Fruit fly (Drosophila melanogaster) whole organism, embryonic: Measurements from ENCODE around the gene Cpr67Fa1.

Source experiments
- B-H2 ChIP-seq: fragments of 200-800 bp; sonication (Bioruptor generic); optimal IDR thresholded peaks from 2 replicates; lab custom pipeline; 2018; ENCODE audit warnings: missing biosample characterization, mild to moderate bottlenecking, missing genetic modification characterization
- CG10462 ChIP-seq: fragments of 200-800 bp; sonication (Bioruptor generic); optimal IDR thresholded peaks from 2 replicates; lab custom pipeline; 2016; ENCODE audit warnings: missing biosample characterization, missing genetic modification characterization
- CG11504 ChIP-seq: fragments of 200-800 bp; sonication (Bioruptor generic); optimal IDR thresholded peaks from 3 replicates; lab custom pipeline; 2019; ENCODE audit warnings: missing biosample characterization, mild to moderate bottlenecking, missing genetic modification characterization, moderate library complexity
- CG11695 ChIP-seq: fragments of 200-800 bp; sonication (Bioruptor generic); IDR thresholded peaks from 3 replicates; pipeline ENCODE4 v1.3.6; 2022; ENCODE audit warnings: missing biosample characterization, missing genetic modification characterization
- CG12659 ChIP-seq: fragments of 200-800 bp; sonication (Bioruptor generic); optimal IDR thresholded peaks from 3 replicates; lab custom pipeline; 2017; ENCODE audit warnings: mild to moderate bottlenecking, missing biosample characterization, missing genetic modification reagents, missing genetic modification characterization
- CG13123 ChIP-seq: fragments of 200-800 bp; sonication (Bioruptor generic); optimal IDR thresholded peaks from 2 replicates; lab custom pipeline; 2016; ENCODE audit warnings: missing biosample characterization, missing genetic modification characterization
- CG15514 ChIP-seq: fragments of 200-800 bp; sonication (Bioruptor generic); optimal IDR thresholded peaks from 3 replicates; lab custom pipeline; 2017; ENCODE audit warnings: missing biosample characterization, missing genetic modification characterization, mild to moderate bottlenecking, moderate library complexity, missing genetic modification reagents
- CG16779 ChIP-seq: fragments of 200-800 bp; sonication (Bioruptor generic); IDR thresholded peaks from 2 replicates; pipeline ENCODE4 v1.3.6; 2022; ENCODE audit warnings: missing biosample characterization, missing genetic modification characterization
- CG17361 ChIP-seq: fragments of 200-800 bp; sonication (Bioruptor generic); IDR thresholded peaks from 3 replicates; pipeline ENCODE4 v1.3.6; 2022; ENCODE audit warnings: missing biosample characterization, missing genetic modification characterization
- CG2116 ChIP-seq: fragments of 200-800 bp; sonication (Bioruptor generic); optimal IDR thresholded peaks from 3 replicates; lab custom pipeline; 2018; ENCODE audit warnings: missing biosample characterization, mild to moderate bottlenecking, missing genetic modification characterization
- CG2678 ChIP-seq: fragments of 200-800 bp; sonication (Bioruptor generic); optimal IDR thresholded peaks from 3 replicates; lab custom pipeline; 2019; ENCODE audit warnings: missing biosample characterization, mild to moderate bottlenecking, missing genetic modification characterization, moderate library complexity
- CG30403 ChIP-seq: fragments of 200-800 bp; sonication (Bioruptor generic); optimal IDR thresholded peaks from 3 replicates; lab custom pipeline; 2016; ENCODE audit warnings: missing biosample characterization, missing genetic modification characterization
- CG3847 ChIP-seq: fragments of 200-800 bp; sonication (Bioruptor generic); IDR thresholded peaks from 2 replicates; pipeline ENCODE4 v1.3.6; 2022; ENCODE audit warnings: missing biosample characterization, missing genetic modification characterization
- CG7839 ChIP-seq: fragments of 200-800 bp; sonication (Bioruptor generic); optimal IDR thresholded peaks from 3 replicates; lab custom pipeline; 2018; ENCODE audit warnings: missing biosample characterization, mild to moderate bottlenecking, missing genetic modification characterization, moderate library complexity
- CG8281 ChIP-seq: fragments of 200-800 bp; sonication (Bioruptor generic); optimal IDR thresholded peaks from 2 replicates; lab custom pipeline; 2018; ENCODE audit warnings: missing biosample characterization, mild to moderate bottlenecking, missing genetic modification characterization, moderate library complexity
- CG8290 ChIP-seq, 3 experiments: fragments of 200-800 bp; sonication (Bioruptor generic); optimal IDR thresholded peaks; 2 replicates each; lab custom pipeline; 2016 to 2019; ENCODE audit warnings: missing biosample characterization in 3 of 3, missing genetic modification characterization in 3 of 3, mild to moderate bottlenecking in 2 of 3, moderate library complexity in 1 of 3
- CG8359 ChIP-seq: fragments of 200-800 bp; sonication (Bioruptor generic); optimal IDR thresholded peaks from 2 replicates; lab custom pipeline; 2017; ENCODE audit warnings: missing biosample characterization, mild to moderate bottlenecking, missing genetic modification characterization, borderline replicate concordance
- CG9437 ChIP-seq: fragments of 200-800 bp; sonication (Bioruptor generic); optimal IDR thresholded peaks from 2 replicates; lab custom pipeline; 2018; ENCODE audit warnings: missing biosample characterization, mild to moderate bottlenecking, missing genetic modification characterization
- CoRest ChIP-seq: fragments of 200-800 bp; sonication (Bioruptor generic); optimal IDR thresholded peaks from 3 replicates; lab custom pipeline; 2018; ENCODE audit warnings: missing biosample characterization, mild to moderate bottlenecking, missing genetic modification characterization, moderate library complexity
- Med ChIP-seq: fragments of 200-800 bp; sonication (Bioruptor generic); peaks from one replicate; lab custom pipeline; 2016; ENCODE audit warnings: missing biosample characterization, missing genetic modification characterization, mild to moderate bottlenecking, inconsistent platforms, moderate library complexity
- Mrtf ChIP-seq: fragments of 200-800 bp; sonication (Bioruptor generic); IDR thresholded peaks from 3 replicates; pipeline ENCODE4 v1.3.6; 2022; ENCODE audit warnings: missing biosample characterization, missing genetic modification characterization
- Nf-YA ChIP-seq: fragments of 200-800 bp; sonication (Bioruptor generic); IDR thresholded peaks from 2 replicates; pipeline ENCODE4 v1.3.6; 2022; ENCODE audit warnings: missing biosample characterization, missing genetic modification characterization
- Nf-YC ChIP-seq: fragments of 200-800 bp; optimal IDR thresholded peaks from 3 replicates; lab custom pipeline; 2019; ENCODE audit warnings: missing biosample characterization, mild to moderate bottlenecking, missing genetic modification characterization, moderate library complexity
- Oli ChIP-seq: fragments of 200-800 bp; sonication (Bioruptor generic); optimal IDR thresholded peaks from 2 replicates; lab custom pipeline; 2018; ENCODE audit warnings: missing biosample characterization, mild to moderate bottlenecking, missing genetic modification characterization, moderate library complexity
- Opbp ChIP-seq: fragments of 200-800 bp; sonication (Bioruptor generic); IDR thresholded peaks from 3 replicates; pipeline ENCODE4 v1.3.6; 2022; ENCODE audit warnings: missing biosample characterization, missing genetic modification characterization; ENCODE audit not compliant: partially characterized antibody
- Pdp1 ChIP-seq, 2 experiments: fragments of 200-800 bp; sonication (Bioruptor generic); optimal IDR thresholded peaks; 3 replicates each; lab custom pipeline; 2016; ENCODE audit warnings: missing biosample characterization in 2 of 2, missing genetic modification characterization in 2 of 2, mild to moderate bottlenecking in 1 of 2, moderate library complexity in 1 of 2
- Scr ChIP-seq: fragments of 200-800 bp; sonication (Bioruptor generic); IDR thresholded peaks from 2 replicates; pipeline ENCODE4 v1.3.6; 2022; ENCODE audit warnings: missing biosample characterization, missing genetic modification characterization; ENCODE audit not compliant: partially characterized antibody
- Sox100B ChIP-seq: fragments of 200-800 bp; sonication (Bioruptor generic); optimal IDR thresholded peaks from 3 replicates; lab custom pipeline; 2018; ENCODE audit warnings: missing biosample characterization, mild to moderate bottlenecking, missing genetic modification characterization
- Ssrp ChIP-seq: fragments of 200-800 bp; sonication (Bioruptor generic); optimal IDR thresholded peaks from 2 replicates; lab custom pipeline; 2018; ENCODE audit warnings: missing biosample characterization, mild to moderate bottlenecking, missing genetic modification characterization, moderate library complexity
- az2 ChIP-seq: fragments of 200-800 bp; sonication (Bioruptor generic); optimal IDR thresholded peaks from 3 replicates; lab custom pipeline; 2016; ENCODE audit warnings: missing biosample characterization, missing genetic modification characterization
- br ChIP-seq: fragments of >200 bp; optimal IDR thresholded peaks from 2 replicates; lab custom pipeline; 2017
- caup ChIP-seq: fragments of 200-800 bp; sonication (Bioruptor generic); optimal IDR thresholded peaks from 3 replicates; lab custom pipeline; 2017; ENCODE audit warnings: missing biosample characterization, mild to moderate bottlenecking, missing genetic modification characterization, moderate library complexity; ENCODE audit not compliant: severe bottlenecking
- cg ChIP-seq: fragments of 200-800 bp; sonication (Bioruptor generic); optimal IDR thresholded peaks from 3 replicates; lab custom pipeline; 2019; ENCODE audit warnings: missing biosample characterization, mild to moderate bottlenecking, missing genetic modification characterization, moderate library complexity
- chinmo ChIP-seq: fragments of 200-800 bp; sonication (Bioruptor generic); IDR thresholded peaks from 4 replicates; pipeline ENCODE4 v1.3.6; 2022; ENCODE audit warnings: missing biosample characterization, missing genetic modification characterization; ENCODE audit not compliant: partially characterized antibody
- ems ChIP-seq: fragments of 200-800 bp; sonication (Bioruptor generic); optimal IDR thresholded peaks from 3 replicates; lab custom pipeline; 2016; ENCODE audit warnings: missing biosample characterization, missing genetic modification characterization
- gem ChIP-seq: fragments of 200-800 bp; sonication (Bioruptor generic); optimal IDR thresholded peaks from 2 replicates; lab custom pipeline; 2019; ENCODE audit warnings: missing biosample characterization, mild to moderate bottlenecking, missing genetic modification characterization, moderate library complexity
- hkb ChIP-seq, 2 experiments: fragments of 200-800 bp in 1 of 2; fragments of >200 bp in 1 of 2; sonication (Bioruptor generic) in 1 of 2; IDR thresholded peaks in 1 of 2; optimal IDR thresholded peaks in 1 of 2; 2 replicates each; pipeline versions ENCODE4 v1.3.6 to Lab custom; 2017 to 2022; ENCODE audit warnings: missing biosample characterization in 1 of 2, missing genetic modification characterization in 1 of 2
- lmd ChIP-seq: fragments of 200-800 bp; sonication (Bioruptor generic); IDR thresholded peaks from 2 replicates; pipeline ENCODE4 v1.3.6; 2022; ENCODE audit warnings: missing biosample characterization, missing genetic modification characterization
- nau ChIP-seq: fragments of 200-800 bp; sonication (Bioruptor generic); optimal IDR thresholded peaks from 3 replicates; lab custom pipeline; 2017; ENCODE audit warnings: missing biosample characterization, mild to moderate bottlenecking, missing genetic modification characterization, missing genetic modification reagents
- pros ChIP-seq: fragments of 200-800 bp; sonication (Bioruptor generic); optimal IDR thresholded peaks from 3 replicates; lab custom pipeline; 2019; ENCODE audit warnings: missing biosample characterization, mild to moderate bottlenecking, missing genetic modification characterization, moderate library complexity
- rib ChIP-seq: fragments of 200-800 bp; sonication (Bioruptor generic); IDR thresholded peaks from 2 replicates; pipeline ENCODE4 v1.3.6; 2022; ENCODE audit warnings: missing biosample characterization, missing genetic modification characterization
- so ChIP-seq: fragments of 200-800 bp; sonication (Bioruptor generic); IDR thresholded peaks from 3 replicates; pipeline ENCODE4 v1.3.6; 2022; ENCODE audit warnings: missing biosample characterization, missing genetic modification characterization
- stwl ChIP-seq: fragments of 200-800 bp; sonication (Bioruptor generic); optimal IDR thresholded peaks from 3 replicates; lab custom pipeline; 2018; ENCODE audit warnings: missing biosample characterization, mild to moderate bottlenecking, missing genetic modification characterization, moderate library complexity
- tin ChIP-seq: fragments of 200-800 bp; sonication (Bioruptor generic); optimal IDR thresholded peaks from 3 replicates; lab custom pipeline; 2016; ENCODE audit warnings: missing biosample characterization, missing genetic modification characterization
- tll ChIP-seq, 2 experiments: fragments of 200-800 bp in 1 of 2; fragments of >200 bp in 1 of 2; sonication (Bioruptor generic) in 1 of 2; optimal IDR thresholded peaks; 2 replicates each; lab custom pipeline; 2017 to 2019; ENCODE audit warnings: missing biosample characterization in 2 of 2, missing genetic modification characterization in 2 of 2, mild to moderate bottlenecking in 1 of 2, moderate library complexity in 1 of 2
- z ChIP-seq: fragments of 200-800 bp; sonication (Bioruptor generic); IDR thresholded peaks from 3 replicates; pipeline ENCODE4 v1.3.6; 2022; ENCODE audit warnings: missing biosample characterization, missing genetic modification characterization
- zf30C ChIP-seq: fragments of 200-800 bp; sonication (Bioruptor generic); optimal IDR thresholded peaks from 3 replicates; lab custom pipeline; 2018; ENCODE audit warnings: missing biosample characterization, mild to moderate bottlenecking, missing genetic modification characterization

The Cpr67Fa1 gene

DNA sequence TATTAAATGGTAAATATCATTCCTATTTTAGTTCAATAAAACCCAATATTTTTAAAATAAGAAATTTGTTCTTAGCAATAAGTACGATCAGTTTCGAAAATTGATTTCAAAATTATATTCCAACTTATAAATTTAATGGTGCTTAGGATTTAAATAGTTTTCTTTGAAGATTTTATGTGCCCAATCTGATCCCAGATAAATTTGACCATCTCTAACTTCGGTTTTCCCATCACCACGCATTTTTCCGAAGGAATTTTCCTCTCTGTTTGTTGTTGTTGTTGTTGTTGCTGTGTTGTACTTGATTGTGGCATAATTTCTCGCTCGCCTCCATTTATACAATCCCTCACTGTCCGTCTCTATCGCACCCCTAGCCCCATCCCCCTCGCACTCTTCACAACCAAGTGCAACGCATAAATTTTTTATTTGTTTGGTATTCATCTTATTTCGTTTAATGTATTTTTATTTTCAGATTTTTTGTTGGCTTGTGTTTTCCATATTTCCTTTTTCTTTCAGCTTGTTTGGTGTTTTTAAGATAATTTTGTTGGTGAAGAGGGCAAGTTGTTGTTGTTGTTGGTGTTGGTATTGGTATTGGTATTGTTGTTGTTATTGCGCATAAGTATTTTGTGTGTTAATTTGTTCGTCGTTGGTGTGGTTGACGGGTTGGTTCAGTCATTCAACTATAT lies 40.0 kb upstream of the Cpr67Fa1 start (continued):
- TF ChIP-seq br (lab: Kevin White, UChicago) = no peak
- TF ChIP-seq CG8359 (GFP tag; lab: Kevin White, UChicago) = no peak
- TF ChIP-seq chinmo (GFP tag; lab: Robert Waterston, UW) = 0 out of 4 replicates have a peak, but pooled peaks have one; percentile 85
- TF ChIP-seq CG8281 (tag; lab: Kevin White, UChicago) = peak; percentile 51
- TF ChIP-seq nau = no peak
- no peak for TF ChIP-seq CG3847 (GFP tag; lab: Robert Waterston, UW)
- peak in 1 of 2 experiments; percentile 94 for TF ChIP-seq Pdp1 (GFP tag; optimal IDR thresholded peaks at IDR 0.05; lab: Kevin White, UChicago)
- peak; percentile 10 for TF ChIP-seq Oli (tag; lab: Kevin White, UChicago)
- no peak for TF ChIP-seq Nf-YA (GFP tag; lab: Robert Waterston, UW)
- no peak for TF ChIP-seq so
- peak; percentile 70 for TF ChIP-seq cg (GFP tag; lab: Kevin White, UChicago)
- TF ChIP-seq CG15514 (GFP tag; lab: Kevin White, UChicago) = no peak
- no peak for TF ChIP-seq hkb (optimal IDR thresholded peaks at IDR 0.05; lab: Kevin White, UChicago)
- TF ChIP-seq hkb (GFP tag; IDR thresholded peaks at IDR 0.05; lab: Robert Waterston, UW) = peak; percentile 42; the same call in 1 of the 2 replicates
- peak; percentile 29 for TF ChIP-seq Nf-YC (tag; lab: Kevin White, UChicago)
- peak; percentile 6 for TF ChIP-seq Ssrp (tag; lab: Kevin White, UChicago)
- TF ChIP-seq tll (GFP tag; optimal IDR thresholded peaks at IDR 0.05; lab: Kevin White, UChicago) = peak in 1 of 2 experiments; percentile 27
- peak; percentile 50 for TF ChIP-seq gem (tag; lab: Kevin White, UChicago)
- TF ChIP-seq CG9437 (GFP tag; lab: Kevin White, UChicago) = peak; percentile 0
- no peak for TF ChIP-seq CG16779 (GFP tag; lab: Robert Waterston, UW)
- no peak for TF ChIP-seq caup
- TF ChIP-seq pros = peak; percentile 27
- TF ChIP-seq z (GFP tag; lab: Robert Waterston, UW) = 0 out of 3 replicates have a peak, but pooled peaks have one; percentile 48
- peak; percentile 26 for TF ChIP-seq CG12659 (GFP tag; lab: Kevin White, UChicago)
- peak; percentile 13 for TF ChIP-seq stwl
- peak; percentile 32 for TF ChIP-seq CG2678 (tag; lab: Kevin White, UChicago)
- TF ChIP-seq CG30403 (GFP tag; lab: Kevin White, UChicago) = peak; percentile 24
- TF ChIP-seq Scr (GFP tag; lab: Robert Waterston, UW) = no peak
- peak; percentile 32 for TF ChIP-seq CG11504
- TF ChIP-seq ems = no peak
- no peak for TF ChIP-seq CG2116 (GFP tag; lab: Kevin White, UChicago)
- peak; percentile 63; the same call in 2 of the 3 replicates for TF ChIP-seq CG17361
- peak; percentile 27 for TF ChIP-seq CG7839 (tag; lab: Kevin White, UChicago)
- peak; percentile 2 for TF ChIP-seq tin
- no peak for TF ChIP-seq B-H2
- no peak for TF ChIP-seq CG10462 (GFP tag; lab: Kevin White, UChicago)
- peak; percentile 2 for TF ChIP-seq CG13123 (GFP tag; lab: Kevin White, UChicago)
- TF ChIP-seq CoRest (tag; lab: Kevin White, UChicago) = peak; percentile 26
- TF ChIP-seq Med = peak; percentile 58
- peak; percentile 20; the same call in 1 of the 3 replicates for TF ChIP-seq CG11695
- peak; percentile 51 for TF ChIP-seq az2
- no peak for TF ChIP-seq rib
- TF ChIP-seq Sox100B (GFP tag; lab: Kevin White, UChicago) = peak; percentile 63
- peak; percentile 17 for TF ChIP-seq zf30C (GFP tag; lab: Kevin White, UChicago)
- TF ChIP-seq CG8290 (GFP tag; optimal IDR thresholded peaks at IDR 0.05; lab: Kevin White, UChicago) = no peak
- peak; percentile 15 to 24 for TF ChIP-seq CG8290 (tag; optimal IDR thresholded peaks at IDR 0.05; lab: Kevin White, UChicago)
- no peak for TF ChIP-seq Mrtf (GFP tag; lab: Robert Waterston, UW)
- no peak for TF ChIP-seq lmd (GFP tag; lab: Robert Waterston, UW)
- TF ChIP-seq Opbp = peak; percentile 13; the same call in 1 of the 3 replicates
